Fruit fly (Drosophila melanogaster): ENCODE data around the gene CG42324.

DNA sequence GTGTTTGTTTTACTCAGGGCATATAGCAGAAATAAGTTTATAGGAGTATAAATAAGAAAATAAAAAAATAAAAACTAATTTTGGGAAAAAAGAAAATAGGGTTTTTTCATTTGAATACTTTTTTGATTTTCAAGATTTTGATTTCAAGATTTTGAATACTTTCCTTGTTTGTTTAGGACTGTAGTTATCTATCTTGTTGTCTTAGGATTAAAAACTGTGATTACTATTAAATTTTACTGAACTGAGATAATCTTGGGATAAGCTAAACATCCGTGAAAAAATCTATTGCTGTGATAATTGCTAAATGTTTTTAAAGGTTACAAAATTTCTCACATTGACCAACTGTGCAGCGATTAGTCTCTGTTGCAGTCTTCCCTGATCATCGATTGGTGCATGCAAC, 40.8 kb downstream of the CG42324 start:
- TF ChIP-seq usp (GFP tag; optimal IDR thresholded peaks at IDR 0.05) (no peak), EcR (GFP tag; optimal IDR thresholded peaks at IDR 0.05) (no peak), psq (optimal IDR thresholded peaks at IDR 0.05) (no peak)
